Fruit fly (Drosophila melanogaster): ENCODE results near the gene CG12522.

The CG12522 gene

dm6 chr3L:11150735-11151287 lies 42.8 kb downstream of the CG12522 start, which contains the start of gene CG6216:
Gene CG6216, minus strand, starts transcription at chr3L:11150785.
- TF ChIP-seq CG32264 (GFP tag; optimal IDR thresholded peaks at IDR 0.05) (no peak), sv (GFP tag; optimal IDR thresholded peaks at IDR 0.05) (no peak), br (GFP tag; optimal IDR thresholded peaks at IDR 0.05) (no peak), Rel (GFP tag; optimal IDR thresholded peaks at IDR 0.05) (no peak), Rel (tag; optimal IDR thresholded peaks at IDR 0.05) (no peak), HLH106 (tag; optimal IDR thresholded peaks at IDR 0.05) (no peak), Dfd (GFP tag; optimal IDR thresholded peaks at IDR 0.05) (no peak), N (GFP tag; optimal IDR thresholded peaks at IDR 0.05) (no peak), jim (GFP tag; optimal IDR thresholded peaks at IDR 0.05) (no peak), Jra (GFP tag; optimal IDR thresholded peaks at IDR 0.05) (no peak), CrebA (GFP tag; optimal IDR thresholded peaks at IDR 0.05; ENCODE audit: borderline replicate concordance) (no peak)

- peak; percentile 7 for TF ChIP-seq psq (GFP tag; optimal IDR thresholded peaks at IDR 0.05)
- TF ChIP-seq rgr (GFP tag; optimal IDR thresholded peaks at IDR 0.05), result peak; percentile 26
- TF ChIP-seq Rel (GFP tag; optimal IDR thresholded peaks at IDR 0.05), result no peak
- no peak for TF ChIP-seq Rel (tag; optimal IDR thresholded peaks at IDR 0.05)
- peak; percentile 15 for TF ChIP-seq Sp1 (GFP tag; optimal IDR thresholded peaks at IDR 0.05)
- no peak for TF ChIP-seq CrebA (GFP tag; optimal IDR thresholded peaks at IDR 0.05; ENCODE audit: borderline replicate concordance)
- no peak for TF ChIP-seq brk (GFP tag; optimal IDR thresholded peaks at IDR 0.05)
- TF ChIP-seq Vsx2 (GFP tag; optimal IDR thresholded peaks at IDR 0.05; ENCODE audit: partially characterized antibody), result no peak
- peak; percentile 18 for TF ChIP-seq HLH106 (tag; optimal IDR thresholded peaks at IDR 0.05)
- peak; percentile 4 for TF ChIP-seq OdsH (GFP tag; optimal IDR thresholded peaks at IDR 0.05)
- TF ChIP-seq ey (GFP tag; optimal IDR thresholded peaks at IDR 0.05), result peak; percentile 7
- TF ChIP-seq h (GFP tag; optimal IDR thresholded peaks at IDR 0.05), result peak; percentile 47
- peak; percentile 20 for TF ChIP-seq fru (GFP tag; optimal IDR thresholded peaks at IDR 0.05)
- peak in 1 of 2 experiments; percentile 26 for TF ChIP-seq foxo (GFP tag; optimal IDR thresholded peaks at IDR 0.05)
- TF ChIP-seq woc (GFP tag; optimal IDR thresholded peaks at IDR 0.05), result peak; percentile 10
These were observed 47.3 kb downstream of the CG12522 start for dm6 chr3L:11155380-11155779.

Measured in whole organism, wandering third instar larva.